Worm (Caenorhabditis elegans): ENCODE measurements around the gene pmk-1.

DNA sequence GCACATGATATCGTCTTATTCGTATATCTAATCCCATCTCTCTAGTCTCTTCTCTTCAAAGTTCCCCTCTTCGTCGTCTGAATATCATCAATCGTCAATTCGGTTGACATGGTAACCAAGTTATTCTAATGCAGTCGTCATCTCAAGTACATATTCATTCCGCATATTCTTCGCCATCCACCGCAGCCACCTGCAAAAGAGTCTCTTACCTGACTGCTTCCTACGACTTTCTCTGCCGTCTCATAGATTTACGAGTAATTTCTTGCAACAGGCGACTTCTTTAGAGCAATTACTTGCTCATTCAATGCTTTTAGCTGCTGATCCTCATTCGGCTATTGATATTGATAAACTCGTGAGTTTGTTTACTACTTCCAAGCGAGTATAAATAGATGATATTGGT lies 21.2 kb upstream of the pmk-1 start:
- no peak for TF ChIP-seq ceh-9 (tag; optimal IDR thresholded peaks at IDR 0.05)
- no peak for TF ChIP-seq mdl-1 (tag; optimal IDR thresholded peaks at IDR 0.05)
- TF ChIP-seq ztf-4 (tag; optimal IDR thresholded peaks at IDR 0.05): no peak
- no peak for TF ChIP-seq fos-1 (tag; optimal IDR thresholded peaks at IDR 0.05)
- TF ChIP-seq nhr-12 (tag; optimal IDR thresholded peaks at IDR 0.05): no peak
- no peak for TF ChIP-seq pha-4 (tag; optimal IDR thresholded peaks at IDR 0.05)
- no peak for TF ChIP-seq ceh-16 (tag; optimal IDR thresholded peaks at IDR 0.05)
- TF ChIP-seq unc-39 (tag; optimal IDR thresholded peaks at IDR 0.05): no peak
- TF ChIP-seq tbx-2 (tag; optimal IDR thresholded peaks at IDR 0.05): no peak
- no peak for TF ChIP-seq nhr-237 (tag; optimal IDR thresholded peaks at IDR 0.05)
- no peak for TF ChIP-seq ceh-28 (tag; optimal IDR thresholded peaks at IDR 0.05)
- no peak for TF ChIP-seq R02D3.7 (tag; optimal IDR thresholded peaks at IDR 0.05)
- no peak for TF ChIP-seq nhr-28 (tag; optimal IDR thresholded peaks at IDR 0.05)
- no peak for TF ChIP-seq egl-27 (tag; optimal IDR thresholded peaks at IDR 0.05)

All from whole organism, L3 larva.